Worm (Caenorhabditis elegans) whole organism, mixed stage, embryonic: ENCODE data around the gene copb-1.
A peak's percentile ranks its signal among the peaks of the same experiment; 100 is the strongest.

ENCODE experiments used
- bed-3 ChIP-seq: fragments of 200-800 bp; sonication (Bioruptor generic); optimal IDR thresholded peaks from 3 replicates; lab custom pipeline; 2018; ENCODE audit warnings: mild to moderate bottlenecking, missing genetic modification characterization, moderate library complexity, missing compliant biosample characterization
- blmp-1 ChIP-seq: fragments of 150-350 bp; optimal IDR thresholded peaks from 2 replicates; lab custom pipeline; 2014; ENCODE audit warnings: missing biosample characterization, missing genetic modification characterization
- ceh-39 ChIP-seq: fragments of 150-350 bp; optimal IDR thresholded peaks from 2 replicates; lab custom pipeline; 2014; ENCODE audit warnings: missing biosample characterization, missing genetic modification characterization
- ceh-43 ChIP-seq: fragments of 200-800 bp; sonication (Bioruptor generic); optimal IDR thresholded peaks from 2 replicates; lab custom pipeline; 2018; ENCODE audit warnings: mild to moderate bottlenecking, missing genetic modification characterization, moderate library complexity, missing compliant biosample characterization
- ceh-83 ChIP-seq: fragments of 200-800 bp; sonication (Bioruptor generic); optimal IDR thresholded peaks from 2 replicates; lab custom pipeline; 2018; ENCODE audit warnings: mild to moderate bottlenecking, missing genetic modification characterization, missing compliant biosample characterization
- ces-1 ChIP-seq: fragments of 150-350 bp; optimal IDR thresholded peaks from 2 replicates; lab custom pipeline; 2014; ENCODE audit warnings: missing biosample characterization, missing genetic modification reagents, missing genetic modification characterization
- cnd-1 ChIP-seq: fragments of 200-800 bp; sonication (Bioruptor generic); optimal IDR thresholded peaks from 2 replicates; lab custom pipeline; 2018; ENCODE audit warnings: mild to moderate bottlenecking, missing genetic modification characterization, missing compliant biosample characterization
- drap-1 ChIP-seq: fragments of 200-800 bp; sonication (Bioruptor generic); optimal IDR thresholded peaks from 3 replicates; lab custom pipeline; 2018; ENCODE audit warnings: mild to moderate bottlenecking, missing genetic modification characterization, missing compliant biosample characterization
- elt-1 ChIP-seq: sonication (generic microtip); optimal IDR thresholded peaks from 2 replicates; lab custom pipeline; 2017; ENCODE audit warnings: missing genetic modification characterization, mild to moderate bottlenecking, missing compliant biosample characterization, antibody characterized with exemption, moderate library complexity, borderline replicate concordance; ENCODE audit not compliant: insufficient read depth
- elt-3 ChIP-seq: fragments of 150-350 bp; optimal IDR thresholded peaks from 2 replicates; lab custom pipeline; 2014; ENCODE audit warnings: missing biosample characterization, missing genetic modification characterization
- flh-1 ChIP-seq: fragments of 200-800 bp; sonication (Bioruptor generic); optimal IDR thresholded peaks from 2 replicates; lab custom pipeline; 2018; ENCODE audit warnings: mild to moderate bottlenecking, missing genetic modification characterization, moderate library complexity, missing compliant biosample characterization
- hlh-1 ChIP-seq: fragments of 150-350 bp; optimal IDR thresholded peaks from 2 replicates; lab custom pipeline; 2014; ENCODE audit warnings: missing biosample characterization, missing genetic modification reagents, missing genetic modification characterization
- lin-13 ChIP-seq: fragments of 150-350 bp; optimal IDR thresholded peaks from 2 replicates; lab custom pipeline; 2014; ENCODE audit warnings: missing biosample characterization, missing genetic modification characterization
- lin-32 ChIP-seq: fragments of 200-800 bp; sonication (Bioruptor generic); optimal IDR thresholded peaks from 2 replicates; lab custom pipeline; 2018; ENCODE audit warnings: mild to moderate bottlenecking, missing genetic modification characterization, missing compliant biosample characterization
- lsy-2 ChIP-seq: fragments of 150-350 bp; optimal IDR thresholded peaks from 2 replicates; lab custom pipeline; 2014; ENCODE audit warnings: missing biosample characterization, missing genetic modification characterization
- mab-5 ChIP-seq: fragments of 150-350 bp; optimal IDR thresholded peaks from 2 replicates; lab custom pipeline; 2014; ENCODE audit warnings: missing biosample characterization, missing genetic modification characterization
- mep-1 ChIP-seq: fragments of 150-350 bp; optimal IDR thresholded peaks from 2 replicates; lab custom pipeline; 2017; ENCODE audit warnings: missing biosample characterization, missing genetic modification reagents, missing genetic modification characterization, inconsistent platforms
- mls-2 ChIP-seq: sonication (generic microtip); optimal IDR thresholded peaks from 2 replicates; lab custom pipeline; 2016; ENCODE audit warnings: mild to moderate bottlenecking, missing genetic modification characterization, moderate library complexity, missing compliant biosample characterization
- nhr-2 ChIP-seq: fragments of 150-350 bp; optimal IDR thresholded peaks from 2 replicates; lab custom pipeline; 2014; ENCODE audit warnings: missing biosample characterization, missing genetic modification characterization
- nhr-28 ChIP-seq: fragments of 150-350 bp; optimal IDR thresholded peaks from 2 replicates; lab custom pipeline; 2014; ENCODE audit warnings: missing biosample characterization, missing genetic modification characterization
- nhr-76 ChIP-seq: sonication (generic microtip); optimal IDR thresholded peaks from 2 replicates; lab custom pipeline; 2017; ENCODE audit warnings: missing biosample characterization, missing genetic modification characterization
- pha-4 ChIP-seq: fragments of 150-350 bp; optimal IDR thresholded peaks from 2 replicates; lab custom pipeline; 2018; ENCODE audit warnings: missing biosample characterization, missing genetic modification reagents, missing genetic modification characterization
- snpc-4 ChIP-seq: fragments of 150-350 bp; optimal IDR thresholded peaks from 2 replicates; lab custom pipeline; 2014; ENCODE audit warnings: missing biosample characterization, missing genetic modification characterization
- sptf-1 ChIP-seq: sonication (generic microtip); optimal IDR thresholded peaks from 2 replicates; lab custom pipeline; 2017; ENCODE audit warnings: mild to moderate bottlenecking, missing genetic modification characterization, moderate library complexity, missing compliant biosample characterization
- tbx-8 ChIP-seq: fragments of 200-800 bp; sonication (Bioruptor generic); optimal IDR thresholded peaks from 2 replicates; lab custom pipeline; 2018; ENCODE audit warnings: mild to moderate bottlenecking, missing genetic modification characterization, moderate library complexity, missing compliant biosample characterization
- unc-120 ChIP-seq: sonication (generic microtip); optimal IDR thresholded peaks from 2 replicates; lab custom pipeline; 2017; ENCODE audit warnings: missing genetic modification characterization, missing compliant biosample characterization; ENCODE audit not compliant: poor library complexity, severe bottlenecking
- unc-39 ChIP-seq: fragments of 150-350 bp; optimal IDR thresholded peaks from 2 replicates; lab custom pipeline; 2014; ENCODE audit warnings: missing biosample characterization, missing genetic modification characterization
- unc-62 ChIP-seq: fragments of 150-350 bp; optimal IDR thresholded peaks from 2 replicates; lab custom pipeline; 2014; ENCODE audit warnings: missing biosample characterization, missing genetic modification reagents, missing genetic modification characterization
- ztf-11 ChIP-seq: fragments of 150-350 bp; optimal IDR thresholded peaks from 2 replicates; lab custom pipeline; 2014; ENCODE audit warnings: missing biosample characterization, missing genetic modification characterization

The copb-1 gene

DNA sequence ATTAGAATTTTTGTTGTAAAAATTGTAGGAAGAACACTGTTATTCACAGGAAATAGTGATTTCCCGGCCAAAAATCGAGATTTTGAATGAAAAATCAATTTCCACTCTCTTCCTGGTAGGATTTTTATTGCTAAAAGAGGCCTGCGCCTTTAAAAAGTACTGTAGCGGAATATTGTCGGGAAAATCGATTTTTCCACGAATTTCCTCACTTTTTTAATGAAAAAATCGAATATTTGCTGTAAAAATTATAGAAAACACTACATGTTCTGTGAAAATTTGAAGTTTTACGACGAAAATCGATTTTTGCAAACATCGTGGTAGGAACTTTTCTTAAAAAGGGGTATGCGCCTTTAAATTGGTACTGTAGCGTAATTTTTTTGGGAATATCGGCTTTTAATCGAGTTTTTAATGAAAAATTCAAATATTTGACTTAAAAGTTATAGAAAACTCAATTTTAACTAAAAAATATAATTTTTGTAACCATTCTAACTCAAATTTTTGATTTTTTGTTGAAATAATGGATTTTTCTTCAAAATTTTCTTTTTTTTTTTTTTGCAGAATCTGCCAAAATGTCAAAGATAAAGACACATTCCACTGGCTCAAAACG, 22.2 kb upstream of the copb-1 start, which contains the start of gene lin-8:
Gene lin-8, plus strand, starts transcription at position 557 of the 607 bp plus-strand sequence.
- TF ChIP-seq elt-1 (tag; lab: Kevin White, UChicago) (no peak), mab-5 (no peak), lin-13 (tag; lab: Kevin White, UChicago) (no peak), mep-1 (tag; lab: Kevin White, UChicago) (no peak), ces-1 (GFP tag; lab: Kevin White, UChicago) (no peak), ceh-43 (GFP tag; lab: Kevin White, UChicago) (no peak), unc-39 (tag; lab: Kevin White, UChicago) (no peak), lsy-2 (tag; lab: Kevin White, UChicago) (no peak)

DNA sequence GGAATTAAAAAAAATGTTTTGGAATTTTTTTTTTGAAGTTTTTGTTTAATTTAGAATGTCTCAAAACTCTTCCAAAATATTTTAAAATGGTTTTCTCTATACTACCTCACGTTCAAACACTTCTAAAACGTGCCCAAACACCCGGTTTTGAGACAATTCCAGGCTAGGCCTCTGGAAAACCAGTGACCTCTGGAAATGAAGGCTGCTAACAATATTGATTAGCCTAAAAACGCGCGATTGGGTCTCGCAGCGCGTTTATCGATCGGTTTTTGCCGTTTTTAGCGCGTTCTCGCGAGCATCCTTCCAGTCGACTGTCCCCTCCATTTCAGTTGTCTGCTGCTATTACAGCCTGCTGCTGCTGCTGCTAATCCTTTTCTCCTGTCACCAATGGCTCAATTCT, 17.8 kb upstream of the copb-1 start, which contains the start of gene Y25C1A.6:
Gene Y25C1A.6, plus strand, starts transcription at position 301 of the 400 bp plus-strand sequence.
- TF ChIP-seq lsy-2 (tag; lab: Kevin White, UChicago) (no peak), elt-3 (no peak)

DNA sequence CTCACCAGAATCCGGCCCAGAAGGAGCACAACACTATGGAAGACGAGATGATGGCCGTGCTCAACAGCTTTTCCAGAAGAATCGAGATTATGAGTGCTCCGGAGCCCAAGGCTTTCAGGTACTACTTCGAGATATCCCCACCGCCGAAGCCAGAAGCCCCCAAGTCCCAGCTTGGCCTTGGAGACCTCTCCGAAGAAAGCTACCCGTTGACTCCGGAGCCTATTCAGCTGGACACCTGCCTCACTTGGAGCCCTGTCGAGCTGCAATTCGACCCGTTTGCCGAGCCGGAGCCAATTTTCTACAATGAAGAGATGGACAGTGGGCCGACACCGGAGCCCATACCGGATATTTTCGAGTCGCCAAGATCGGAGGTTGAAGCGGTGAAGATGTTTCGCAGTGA, 17.0 kb upstream of the copb-1 start:
- TF ChIP-seq ceh-83 (GFP tag; lab: Kevin White, UChicago) (no peak), ztf-11 (tag; lab: Kevin White, UChicago) (no peak), unc-62 (GFP tag; lab: Kevin White, UChicago) (no peak), hlh-1 (tag; lab: Kevin White, UChicago) (no peak)

DNA sequence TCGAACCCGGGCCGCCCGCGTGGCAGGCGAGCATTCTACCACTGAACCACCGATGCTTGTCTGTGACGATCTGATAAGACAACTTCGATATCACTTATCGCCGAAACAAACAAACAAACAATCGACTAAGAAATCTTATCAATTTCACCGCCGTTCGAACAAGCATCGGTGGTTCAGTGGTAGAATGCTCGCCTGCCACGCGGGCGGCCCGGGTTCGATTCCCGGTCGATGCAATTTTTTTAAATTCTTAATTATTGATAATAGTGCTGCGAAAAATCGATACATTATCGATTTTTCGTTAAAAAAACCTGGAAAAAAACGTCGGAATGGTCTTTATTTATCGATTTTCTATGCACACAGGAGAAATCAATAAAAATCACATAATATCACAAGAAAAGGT, 16.4 kb upstream of the copb-1 start:
- no peak for TF ChIP-seq unc-39 (tag; lab: Kevin White, UChicago)
- no peak for TF ChIP-seq ztf-11 (tag; lab: Kevin White, UChicago)
- no peak for TF ChIP-seq mep-1 (tag; lab: Kevin White, UChicago)
- no peak for TF ChIP-seq lsy-2 (tag; lab: Kevin White, UChicago)
- no peak for TF ChIP-seq bed-3 (GFP tag; lab: Kevin White, UChicago)
- no peak for TF ChIP-seq elt-1 (tag; lab: Kevin White, UChicago)
- no peak for TF ChIP-seq blmp-1 (tag; lab: Kevin White, UChicago)
- no peak for TF ChIP-seq elt-3
- TF ChIP-seq drap-1 (GFP tag; lab: Kevin White, UChicago): no peak
- TF ChIP-seq pha-4 (tag; lab: Kevin White, UChicago): no peak
- TF ChIP-seq hlh-1 (tag; lab: Kevin White, UChicago): no peak
- no peak for TF ChIP-seq nhr-2
- TF ChIP-seq flh-1 (GFP tag; lab: Kevin White, UChicago): no peak
- TF ChIP-seq nhr-28 (tag; lab: Kevin White, UChicago): no peak

DNA sequence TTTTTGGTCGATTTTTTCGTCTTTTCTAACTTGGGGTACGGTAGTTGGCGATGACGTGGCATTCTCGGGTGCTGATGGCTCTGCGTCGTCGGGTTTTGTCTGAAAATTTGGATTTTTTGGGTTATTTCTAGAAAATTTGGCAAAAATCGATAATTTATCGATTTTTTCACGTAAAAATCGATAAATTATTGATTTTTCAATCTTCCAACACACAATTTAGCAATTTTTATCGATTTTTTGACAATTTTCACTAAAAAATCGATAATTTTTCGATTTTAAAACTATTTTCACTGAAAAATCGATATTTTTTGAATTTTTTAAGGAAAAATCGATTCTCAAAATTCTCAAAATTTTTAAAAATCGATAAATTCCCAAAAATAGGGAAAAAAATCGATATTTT, 15.7 kb upstream of the copb-1 start:
- no peak for TF ChIP-seq unc-62 (GFP tag; lab: Kevin White, UChicago)
- TF ChIP-seq, all 35 proteins: peak for 0

DNA sequence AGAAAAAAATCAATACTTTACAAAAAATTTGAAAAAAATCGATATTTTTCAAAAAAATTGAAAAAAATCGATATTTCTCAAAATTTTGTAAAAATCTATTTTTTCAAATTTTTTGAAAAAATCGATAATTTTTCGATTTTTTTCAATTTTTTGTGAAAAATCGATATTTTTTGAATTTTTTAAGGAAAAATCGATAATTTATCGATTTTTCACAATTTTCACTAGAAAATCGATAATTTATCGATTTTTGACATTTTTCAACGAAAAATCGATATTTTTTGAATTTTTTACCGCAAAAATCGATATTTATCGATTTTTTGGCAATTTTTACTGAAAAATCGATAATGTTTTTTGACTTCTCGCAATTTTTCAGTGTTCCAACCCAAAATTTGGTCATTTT, 15.2 kb upstream of the copb-1 start:
- TF ChIP-seq ces-1 (GFP tag; lab: Kevin White, UChicago) (peak; percentile 16), elt-1 (tag; lab: Kevin White, UChicago) (no peak)

DNA sequence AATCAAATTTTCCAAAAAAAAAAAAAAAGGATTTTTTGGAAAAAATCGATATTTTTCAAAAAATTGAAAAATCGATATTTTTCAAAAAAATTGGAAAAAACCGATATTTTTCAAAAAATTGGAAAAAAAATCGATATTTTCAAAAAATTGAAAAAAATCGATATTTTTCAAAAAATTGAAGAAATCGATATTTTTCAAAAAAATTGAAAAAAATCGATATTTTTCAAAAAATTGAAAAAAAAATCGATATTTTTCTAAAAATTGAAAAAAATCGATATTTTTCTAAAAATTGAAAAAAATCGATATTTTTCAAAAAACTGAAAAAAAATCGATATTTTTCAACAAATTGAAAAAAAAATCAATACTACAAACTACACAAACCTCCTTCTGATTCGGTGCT, 14.6 kb upstream of the copb-1 start:
- TF ChIP-seq mls-2 (tag; lab: Kevin White, UChicago) (no peak), snpc-4 (tag; lab: Kevin White, UChicago) (no peak), tbx-8 (GFP tag; lab: Kevin White, UChicago) (no peak), bed-3 (GFP tag; lab: Kevin White, UChicago) (no peak), hlh-1 (tag; lab: Kevin White, UChicago) (no peak), ceh-39 (no peak), elt-1 (tag; lab: Kevin White, UChicago) (no peak), unc-120 (tag; lab: Kevin White, UChicago) (no peak), unc-62 (GFP tag; lab: Kevin White, UChicago) (no peak), nhr-76 (tag; lab: Kevin White, UChicago) (no peak), unc-39 (tag; lab: Kevin White, UChicago) (no peak), lin-32 (no peak), ces-1 (GFP tag; lab: Kevin White, UChicago) (no peak), ztf-11 (tag; lab: Kevin White, UChicago) (no peak), sptf-1 (tag; lab: Kevin White, UChicago) (no peak), blmp-1 (tag; lab: Kevin White, UChicago) (no peak), cnd-1 (tag; lab: Kevin White, UChicago) (no peak), ceh-43 (GFP tag; lab: Kevin White, UChicago) (no peak), flh-1 (GFP tag; lab: Kevin White, UChicago) (no peak)
